Fruit fly (Drosophila melanogaster): ENCODE data around the gene CG44362.

- TF ChIP-seq bab1 (GFP tag; optimal IDR thresholded peaks at IDR 0.05) (no peak), Clk (GFP tag; optimal IDR thresholded peaks at IDR 0.05) (no peak)
Measured at dm6 chr3L:11355429-11356327, 41.7 kb upstream of the CG44362 start.

All from whole organism, adult.